Worm (Caenorhabditis elegans) whole organism, late embryonic: ENCODE measurements around the gene M01F1.4.

ENCODE experiments used
- C08G9.2 ChIP-seq: sonication (generic microtip); optimal IDR thresholded peaks from 2 replicates; lab custom pipeline; 2016; ENCODE audit warnings: mild to moderate bottlenecking, missing genetic modification characterization, moderate library complexity, missing compliant biosample characterization
- F13H6.1 ChIP-seq: sonication (generic microtip); optimal IDR thresholded peaks from 2 replicates; lab custom pipeline; 2016; ENCODE audit warnings: missing genetic modification characterization, missing compliant biosample characterization
- K02D7.2 ChIP-seq: sonication (generic microtip); optimal IDR thresholded peaks from 2 replicates; lab custom pipeline; 2017; ENCODE audit warnings: mild to moderate bottlenecking, missing genetic modification characterization, missing compliant biosample characterization
- K09A11.1 ChIP-seq: sonication (generic microtip); optimal IDR thresholded peaks from 2 replicates; lab custom pipeline; 2017; ENCODE audit warnings: antibody characterized with exemption, mild to moderate bottlenecking, missing genetic modification characterization, missing compliant biosample characterization; ENCODE audit not compliant: insufficient read depth
- T23F11.4 ChIP-seq: fragments of 200-800 bp; sonication (Bioruptor generic); optimal IDR thresholded peaks from 2 replicates; lab custom pipeline; 2018; ENCODE audit warnings: mild to moderate bottlenecking, missing genetic modification characterization, missing compliant biosample characterization
- ceh-14 ChIP-seq: sonication (generic microtip); optimal IDR thresholded peaks from 2 replicates; lab custom pipeline; 2016; ENCODE audit warnings: missing genotype, missing genetic modification characterization, missing compliant biosample characterization
- ceh-18 ChIP-seq: sonication (generic microtip); optimal IDR thresholded peaks from 2 replicates; lab custom pipeline; 2016; ENCODE audit warnings: missing genetic modification characterization, missing compliant biosample characterization
- ceh-2 ChIP-seq: sonication (generic microtip); optimal IDR thresholded peaks from 2 replicates; lab custom pipeline; 2016; ENCODE audit warnings: missing genotype, missing genetic modification characterization, missing compliant biosample characterization
- ceh-30 ChIP-seq: fragments of 150-350 bp; optimal IDR thresholded peaks from 2 replicates; lab custom pipeline; 2014; ENCODE audit warnings: missing biosample characterization, missing genetic modification characterization
- ceh-31 ChIP-seq: sonication (generic microtip); optimal IDR thresholded peaks from 2 replicates; lab custom pipeline; 2016; ENCODE audit warnings: missing genetic modification characterization, missing compliant biosample characterization
- ceh-34 ChIP-seq: sonication (generic microtip); optimal IDR thresholded peaks from 2 replicates; lab custom pipeline; 2016; ENCODE audit warnings: mild to moderate bottlenecking, missing genetic modification characterization, missing compliant biosample characterization
- che-1 ChIP-seq: sonication (generic microtip); optimal IDR thresholded peaks from 2 replicates; lab custom pipeline; 2016; ENCODE audit warnings: mild to moderate bottlenecking, missing genetic modification characterization, missing compliant biosample characterization
- dmd-4 ChIP-seq: sonication (generic microtip); optimal IDR thresholded peaks from 2 replicates; lab custom pipeline; 2016; ENCODE audit warnings: borderline replicate concordance, missing genetic modification characterization, missing compliant biosample characterization
- dve-1 ChIP-seq: sonication (generic microtip); optimal IDR thresholded peaks from 2 replicates; lab custom pipeline; 2017; ENCODE audit warnings: antibody characterized with exemption, mild to moderate bottlenecking, missing genetic modification characterization, missing compliant biosample characterization
- elt-2 ChIP-seq: sonication (generic microtip); optimal IDR thresholded peaks from 2 replicates; lab custom pipeline; 2016; ENCODE audit warnings: missing genetic modification reagents, missing genetic modification characterization, missing compliant biosample characterization
- ets-4 ChIP-seq: sonication (generic microtip); optimal IDR thresholded peaks from 2 replicates; lab custom pipeline; 2016; ENCODE audit warnings: missing genetic modification characterization, missing compliant biosample characterization
- fax-1 ChIP-seq: sonication (generic microtip); optimal IDR thresholded peaks from 2 replicates; lab custom pipeline; 2016; ENCODE audit warnings: missing genotype, missing genetic modification characterization, missing compliant biosample characterization
- fkh-6 ChIP-seq: sonication (generic microtip); optimal IDR thresholded peaks from 2 replicates; lab custom pipeline; 2016; ENCODE audit warnings: missing genetic modification characterization, missing compliant biosample characterization
- gmeb-2 ChIP-seq: sonication (generic microtip); optimal IDR thresholded peaks from 2 replicates; lab custom pipeline; 2016; ENCODE audit warnings: missing genetic modification characterization, inconsistent platforms, missing compliant biosample characterization
- hlh-30 ChIP-seq: sonication (generic microtip); optimal IDR thresholded peaks from 2 replicates; lab custom pipeline; 2017; ENCODE audit warnings: antibody characterized with exemption, missing genetic modification characterization, missing compliant biosample characterization; ENCODE audit not compliant: insufficient read depth
- lin-11 ChIP-seq: fragments of 200-800 bp; sonication (Bioruptor generic); optimal IDR thresholded peaks from 2 replicates; lab custom pipeline; 2018; ENCODE audit warnings: mild to moderate bottlenecking, missing genetic modification characterization, missing compliant biosample characterization
- madf-2 ChIP-seq: sonication (generic microtip); optimal IDR thresholded peaks from 2 replicates; lab custom pipeline; 2017; ENCODE audit warnings: missing genetic modification characterization, missing compliant biosample characterization
- nfya-1 ChIP-seq: sonication (generic microtip); optimal IDR thresholded peaks from 2 replicates; lab custom pipeline; 2017; ENCODE audit warnings: missing genetic modification characterization, mild to moderate bottlenecking, missing compliant biosample characterization, antibody characterized with exemption, moderate library complexity
- odd-2 ChIP-seq: sonication (generic microtip); optimal IDR thresholded peaks from 2 replicates; lab custom pipeline; 2017; ENCODE audit warnings: antibody characterized with exemption, mild to moderate bottlenecking, missing genetic modification characterization, missing compliant biosample characterization
- pag-3 ChIP-seq: sonication (generic microtip); optimal IDR thresholded peaks from 2 replicates; lab custom pipeline; 2016; ENCODE audit warnings: missing compliant biosample characterization, missing genetic modification characterization, borderline replicate concordance
- pax-1 ChIP-seq: fragments of 150-350 bp; optimal IDR thresholded peaks from 2 replicates; lab custom pipeline; 2014; ENCODE audit warnings: missing biosample characterization, missing genetic modification characterization
- pha-4 ChIP-seq: fragments of 150-350 bp; optimal IDR thresholded peaks from 2 replicates; lab custom pipeline; 2018; ENCODE audit warnings: missing biosample characterization, missing genetic modification reagents, missing genetic modification characterization
- pqm-1 ChIP-seq: sonication (generic microtip); optimal IDR thresholded peaks from 2 replicates; lab custom pipeline; 2016; ENCODE audit warnings: missing genetic modification characterization, missing compliant biosample characterization
- ref-2 ChIP-seq: sonication (generic microtip); optimal IDR thresholded peaks from 2 replicates; lab custom pipeline; 2016; ENCODE audit warnings: missing genetic modification characterization, missing compliant biosample characterization
- rnt-1 ChIP-seq: sonication (generic microtip); optimal IDR thresholded peaks from 2 replicates; lab custom pipeline; 2016; ENCODE audit warnings: missing genetic modification characterization, missing compliant biosample characterization
- sox-2 ChIP-seq: fragments of 200-800 bp; sonication (Bioruptor generic); IDR thresholded peaks from 2 replicates; pipeline ENCODE4 v1.3.6; 2022; ENCODE audit warnings: missing genetic modification reagents, missing genetic modification characterization, missing compliant biosample characterization
- syd-9 ChIP-seq: sonication (generic microtip); optimal IDR thresholded peaks from 2 replicates; lab custom pipeline; 2016; ENCODE audit warnings: mild to moderate bottlenecking, missing genetic modification characterization, moderate library complexity, missing compliant biosample characterization
- tbx-2 ChIP-seq: sonication (generic microtip); optimal IDR thresholded peaks from 2 replicates; lab custom pipeline; 2016; ENCODE audit warnings: missing genetic modification characterization, missing compliant biosample characterization
- tbx-7 ChIP-seq: sonication (generic microtip); optimal IDR thresholded peaks from 2 replicates; lab custom pipeline; 2016; ENCODE audit warnings: missing genotype, missing genetic modification characterization, missing compliant biosample characterization
- unc-3 ChIP-seq, 2 experiments: fragments of 200-800 bp in 1 of 2; sonication (Bioruptor generic) in 1 of 2; sonication (generic microtip) in 1 of 2; conservative IDR thresholded peaks in 1 of 2; optimal IDR thresholded peaks in 1 of 2; 2 replicates each; pipeline versions ENCODE4 v1.3.6 to Lab custom; 2016 to 2022; ENCODE audit warnings: missing compliant biosample characterization in 2 of 2, missing genetic modification characterization in 2 of 2, missing genetic modification reagents in 1 of 2
- unc-42 ChIP-seq: sonication (generic microtip); optimal IDR thresholded peaks from 2 replicates; lab custom pipeline; 2016; ENCODE audit warnings: missing genotype, missing genetic modification characterization, missing compliant biosample characterization
- unc-55 ChIP-seq: sonication (generic microtip); optimal IDR thresholded peaks from 2 replicates; lab custom pipeline; 2017; ENCODE audit warnings: missing biosample characterization, missing genetic modification reagents, missing genetic modification characterization
- unc-86 ChIP-seq: sonication (generic microtip); optimal IDR thresholded peaks from 2 replicates; lab custom pipeline; 2016; ENCODE audit warnings: missing genetic modification characterization, missing compliant biosample characterization
- zip-5 ChIP-seq: sonication (generic microtip); optimal IDR thresholded peaks from 2 replicates; lab custom pipeline; 2016; ENCODE audit warnings: missing genetic modification characterization, missing compliant biosample characterization
- ztf-16 ChIP-seq: sonication (generic microtip); optimal IDR thresholded peaks from 2 replicates; lab custom pipeline; 2017; ENCODE audit warnings: missing genetic modification characterization, missing compliant biosample characterization

Gene M01F1.4

ce11 chrIII:3456226-3456625 lies 53.6 kb downstream of the M01F1.4 start:
- peak; percentile 38 for TF ChIP-seq ets-4 (tag; lab: Kevin White, UChicago)
- no peak for TF ChIP-seq syd-9 (tag; lab: Kevin White, UChicago)
- peak; percentile 83 for TF ChIP-seq ref-2 (tag; lab: Kevin White, UChicago)
- peak; percentile 44 for TF ChIP-seq K09A11.1 (tag; lab: Kevin White, UChicago)
- TF ChIP-seq tbx-2 (tag; lab: Kevin White, UChicago) = peak; percentile 64
- TF ChIP-seq unc-3 (GFP tag; conservative IDR thresholded peaks at IDR 0.05; lab: Robert Waterston, UW) = no peak
- peak; percentile 32 for TF ChIP-seq unc-3 (tag; optimal IDR thresholded peaks at IDR 0.05; lab: Kevin White, UChicago)
- no peak for TF ChIP-seq K02D7.2 (tag; lab: Kevin White, UChicago)
- TF ChIP-seq odd-2 (tag; lab: Kevin White, UChicago) = no peak
- TF ChIP-seq F13H6.1 (tag; lab: Kevin White, UChicago) = no peak
- peak; percentile 91 for TF ChIP-seq nfya-1 (tag; lab: Kevin White, UChicago)
- peak; percentile 78 for TF ChIP-seq ceh-34 (tag; lab: Kevin White, UChicago)
- peak; percentile 72 for TF ChIP-seq ceh-31 (tag; lab: Kevin White, UChicago)
- no peak for TF ChIP-seq fkh-6 (tag; lab: Kevin White, UChicago)
- TF ChIP-seq fax-1 = peak; percentile 11
- peak; percentile 79 for TF ChIP-seq ceh-14 (tag; lab: Kevin White, UChicago)
- TF ChIP-seq dmd-4 = no peak
- TF ChIP-seq hlh-30 (tag; lab: Kevin White, UChicago) = peak; percentile 50
- no peak for TF ChIP-seq pha-4 (tag; lab: Kevin White, UChicago)
- TF ChIP-seq gmeb-2 (tag; lab: Kevin White, UChicago) = no peak
- TF ChIP-seq pqm-1 (tag; lab: Kevin White, UChicago) = peak; percentile 49
- TF ChIP-seq elt-2 (tag; lab: Kevin White, UChicago) = peak; percentile 68
- TF ChIP-seq dve-1 (tag; lab: Kevin White, UChicago) = peak; percentile 73
- no peak for TF ChIP-seq lin-11 (tag; lab: Kevin White, UChicago)
- no peak for TF ChIP-seq che-1
- TF ChIP-seq pax-1 (tag; lab: Kevin White, UChicago) = peak; percentile 30
- peak; percentile 53 for TF ChIP-seq ceh-30 (tag; lab: Kevin White, UChicago)
- peak; percentile 63 for TF ChIP-seq unc-42 (tag; lab: Kevin White, UChicago)
- no peak for TF ChIP-seq zip-5 (tag; lab: Kevin White, UChicago)
- TF ChIP-seq unc-86 (tag; lab: Kevin White, UChicago) = peak; percentile 44
- TF ChIP-seq unc-55 (GFP tag; lab: Kevin White, UChicago) = peak; percentile 50
- TF ChIP-seq C08G9.2 = peak; percentile 52
- peak; percentile 21 for TF ChIP-seq madf-2 (tag; lab: Kevin White, UChicago)
- TF ChIP-seq rnt-1 (tag; lab: Kevin White, UChicago) = peak; percentile 17
- peak; percentile 12; the same call in 1 of the 2 replicates for TF ChIP-seq sox-2 (GFP tag; lab: Robert Waterston, UW)
- no peak for TF ChIP-seq pag-3
- peak; percentile 83 for TF ChIP-seq ceh-18 (tag; lab: Kevin White, UChicago)
- TF ChIP-seq T23F11.4 (GFP tag; lab: Kevin White, UChicago) = no peak
- no peak for TF ChIP-seq ceh-2 (tag; lab: Kevin White, UChicago)
- no peak for TF ChIP-seq tbx-7
- peak; percentile 52 for TF ChIP-seq ztf-16 (tag; lab: Kevin White, UChicago)
